Fruit fly (Drosophila melanogaster) whole organism, pupa: ENCODE results near the gene CG13117.

Source experiments
- CG8159 ChIP-seq: fragments of 200-800 bp; sonication (Bioruptor generic); optimal IDR thresholded peaks from 3 replicates; lab custom pipeline; 2018; ENCODE audit warnings: missing biosample characterization, mild to moderate bottlenecking, missing genetic modification characterization, moderate library complexity
- EcR ChIP-seq: fragments of 200-800 bp; sonication (Bioruptor generic); optimal IDR thresholded peaks from 3 replicates; lab custom pipeline; 2019; ENCODE audit warnings: missing biosample characterization, missing genetic modification characterization, mild to moderate bottlenecking, moderate library complexity, missing genetic modification reagents
- Snoo ChIP-seq: fragments of 200-800 bp; sonication (Bioruptor generic); optimal IDR thresholded peaks from 3 replicates; lab custom pipeline; 2017; ENCODE audit warnings: missing biosample characterization, mild to moderate bottlenecking, missing genetic modification characterization, inconsistent platforms

Gene CG13117

DNA sequence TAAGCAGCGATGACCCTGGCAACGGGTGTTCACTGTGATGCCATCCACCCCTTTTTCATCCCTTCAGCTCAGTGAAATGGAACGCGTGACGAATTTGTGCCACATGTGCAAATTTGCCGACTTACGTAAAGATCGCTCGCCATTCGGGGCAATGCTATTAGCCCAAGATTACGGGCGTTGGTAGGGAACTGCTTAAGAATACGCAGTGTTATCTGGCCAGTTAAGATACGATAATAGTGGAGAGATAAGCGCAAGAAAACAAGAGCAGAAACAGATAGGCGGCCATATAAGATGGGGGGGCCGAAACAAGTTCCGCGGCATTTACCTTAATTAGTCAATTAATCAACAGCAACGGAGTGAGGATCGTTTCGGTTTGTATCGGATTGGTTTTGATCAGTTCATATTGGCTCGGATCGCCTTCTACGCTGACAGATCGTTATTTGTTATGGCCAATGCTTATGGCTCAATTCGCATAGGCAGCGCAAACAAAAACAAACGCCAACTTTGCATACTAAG lies 49.5 kb downstream of the CG13117 start:
- TF ChIP-seq Snoo (tag; lab: Kevin White, UChicago), result no peak
- TF ChIP-seq EcR, result peak; percentile 88
- TF ChIP-seq CG8159 (tag; lab: Kevin White, UChicago), result no peak
